Fruit fly (Drosophila melanogaster): ENCODE data around the gene lz.

lz gene

DNA sequence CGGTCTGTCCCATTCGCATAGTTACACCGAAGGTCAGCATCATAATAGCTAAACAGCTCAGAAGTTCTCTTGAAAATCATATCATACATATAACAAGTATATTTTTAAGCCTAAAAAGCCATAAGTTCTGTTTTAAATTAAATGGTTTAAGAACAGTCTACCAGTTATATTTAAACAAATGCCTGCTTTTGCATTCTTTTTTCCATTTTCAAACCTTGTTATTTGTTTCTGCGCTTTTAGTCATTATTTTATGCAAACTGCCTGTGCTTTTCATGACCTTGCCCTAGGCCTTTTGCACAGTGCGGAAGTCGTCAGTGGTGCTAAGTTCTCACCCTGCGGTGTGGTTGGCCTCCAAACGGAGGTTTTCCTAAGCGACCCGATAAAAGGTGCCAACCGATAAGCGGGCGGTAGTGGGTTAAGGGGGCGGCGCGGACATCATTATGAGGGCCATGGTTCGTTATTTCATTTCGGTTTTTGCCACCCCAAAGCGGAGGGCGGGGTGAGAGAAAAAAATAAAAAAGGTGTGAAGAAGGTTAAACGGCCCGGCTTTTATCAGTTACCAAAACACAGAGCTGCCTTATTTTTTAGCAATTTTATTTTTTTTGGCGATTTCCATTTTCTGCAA lies 60.1 kb downstream of the lz start (continued):
- TF ChIP-seq Sox102F (GFP tag; optimal IDR thresholded peaks at IDR 0.05), result peak; percentile 44
- peak; percentile 70 for TF ChIP-seq dmrt99B (tag; optimal IDR thresholded peaks at IDR 0.05)
- TF ChIP-seq CG5180 (GFP tag; optimal IDR thresholded peaks at IDR 0.05), result peak; percentile 2
- TF ChIP-seq dysf (GFP tag; IDR thresholded peaks at IDR 0.05), result peak; percentile 52; the same call in 2 of the 3 replicates
- TF ChIP-seq CG1792 (GFP tag; optimal IDR thresholded peaks at IDR 0.05), result no peak
- no peak for TF ChIP-seq vfl (GFP tag; optimal IDR thresholded peaks at IDR 0.05)
- no peak for TF ChIP-seq CG9797 (GFP tag; optimal IDR thresholded peaks at IDR 0.05)
- TF ChIP-seq CG18476 (GFP tag; optimal IDR thresholded peaks at IDR 0.05), result peak; percentile 18
- peak; percentile 52 for TF ChIP-seq fu2 (GFP tag; optimal IDR thresholded peaks at IDR 0.05)
- TF ChIP-seq Myb (GFP tag; optimal IDR thresholded peaks at IDR 0.05), result no peak
- TF ChIP-seq Adf1 (GFP tag; IDR thresholded peaks at IDR 0.05), result peak; percentile 16; the same call in 1 of the 2 replicates
- TF ChIP-seq CG6813 (GFP tag; optimal IDR thresholded peaks at IDR 0.05), result peak; percentile 31
- no peak for TF ChIP-seq CG17829 (tag; optimal IDR thresholded peaks at IDR 0.05)
- no peak for TF ChIP-seq aop (GFP tag; IDR thresholded peaks at IDR 0.05)
- TF ChIP-seq Rfx (GFP tag; IDR thresholded peaks at IDR 0.05), result peak; percentile 61
- TF ChIP-seq CG15696 (tag; optimal IDR thresholded peaks at IDR 0.05), result no peak
- no peak for TF ChIP-seq ken (GFP tag; IDR thresholded peaks at IDR 0.05)
- peak; percentile 21; the same call in 1 of the 2 replicates for TF ChIP-seq Ada2b (GFP tag; IDR thresholded peaks at IDR 0.05)
- TF ChIP-seq CG33213 (GFP tag; optimal IDR thresholded peaks at IDR 0.05), result no peak
- no peak for TF ChIP-seq sob (GFP tag; IDR thresholded peaks at IDR 0.05)
- no peak for TF ChIP-seq TFAM (GFP tag; optimal IDR thresholded peaks at IDR 0.05)
- no peak for TF ChIP-seq nom (GFP tag; optimal IDR thresholded peaks at IDR 0.05)
- no peak for TF ChIP-seq Elba2 (GFP tag; optimal IDR thresholded peaks at IDR 0.05)
- TF ChIP-seq Trl (optimal IDR thresholded peaks at IDR 0.05), result no peak
- TF ChIP-seq Trl (GFP tag; optimal IDR thresholded peaks at IDR 0.05), result no peak
- no peak for TF ChIP-seq lmd (GFP tag; IDR thresholded peaks at IDR 0.05)
- TF ChIP-seq Opbp (GFP tag; IDR thresholded peaks at IDR 0.05; ENCODE audit: partially characterized antibody), result no peak
- peak; percentile 54 for TF ChIP-seq ind (GFP tag; optimal IDR thresholded peaks at IDR 0.05)
- no peak for TF ChIP-seq vnd (GFP tag; IDR thresholded peaks at IDR 0.05; ENCODE audit: partially characterized antibody)
- no peak for TF ChIP-seq chn (GFP tag; optimal IDR thresholded peaks at IDR 0.05)
- TF ChIP-seq ems (GFP tag; optimal IDR thresholded peaks at IDR 0.05), result peak; percentile 43
- TF ChIP-seq Neu2 (GFP tag; optimal IDR thresholded peaks at IDR 0.05; ENCODE audit: borderline replicate concordance), result no peak
- peak; percentile 34 for TF ChIP-seq fd96Cb (tag; optimal IDR thresholded peaks at IDR 0.05)
- peak; percentile 79 for TF ChIP-seq Meics (GFP tag; optimal IDR thresholded peaks at IDR 0.05)
- TF ChIP-seq Lhr (GFP tag; optimal IDR thresholded peaks at IDR 0.05), result no peak
- TF ChIP-seq Hr78 (GFP tag; optimal IDR thresholded peaks at IDR 0.05), result peak in 1 of 2 experiments; percentile 23
- TF ChIP-seq CG12659 (GFP tag; optimal IDR thresholded peaks at IDR 0.05), result peak; percentile 69
- no peak for TF ChIP-seq zf30C (GFP tag; optimal IDR thresholded peaks at IDR 0.05)
- peak; percentile 74 for TF ChIP-seq CG10147 (GFP tag; optimal IDR thresholded peaks at IDR 0.05)
- no peak for TF ChIP-seq sd (tag; optimal IDR thresholded peaks at IDR 0.05)
- TF ChIP-seq btn (GFP tag; optimal IDR thresholded peaks at IDR 0.05), result no peak
- TF ChIP-seq CG15269 (tag; optimal IDR thresholded peaks at IDR 0.05), result peak; percentile 73
- TF ChIP-seq jing (GFP tag; optimal IDR thresholded peaks at IDR 0.05), result no peak
- TF ChIP-seq NK7.1 (GFP tag; optimal IDR thresholded peaks at IDR 0.05), result peak; percentile 2
- no peak for TF ChIP-seq Bgb (GFP tag; IDR thresholded peaks at IDR 0.05; ENCODE audit: partially characterized antibody)
- no peak for TF ChIP-seq p53 (GFP tag; optimal IDR thresholded peaks at IDR 0.05)
- peak; percentile 5 for TF ChIP-seq ewg (GFP tag; optimal IDR thresholded peaks at IDR 0.05)
- TF ChIP-seq CG2199 (GFP tag; IDR thresholded peaks at IDR 0.05), result no peak
- TF ChIP-seq CG4707 (GFP tag; optimal IDR thresholded peaks at IDR 0.05), result no peak
- TF ChIP-seq grn (GFP tag; optimal IDR thresholded peaks at IDR 0.05), result no peak

Data from whole organism, embryonic.